Fruit fly (Drosophila melanogaster): ENCODE data around the gene Arf1.

- no peak for TF ChIP-seq CG8478 (optimal IDR thresholded peaks at IDR 0.05)
- TF ChIP-seq CTCF (optimal IDR thresholded peaks at IDR 0.05), result peak; percentile 0 to 31
These were observed 22.8 kb upstream of the Arf1 start for dm6 chr3L:22894689-22895283.
